Worm (Caenorhabditis elegans) whole organism, early embryonic: ENCODE results near the gene F54H5.3.

ENCODE experiments used
- B0310.2 ChIP-seq: sonication (generic microtip); optimal IDR thresholded peaks from 2 replicates; lab custom pipeline; 2016; ENCODE audit warnings: mild to moderate bottlenecking, missing genetic modification characterization, missing compliant biosample characterization
- aly-1 ChIP-seq: sonication (generic microtip); optimal IDR thresholded peaks from 2 replicates; lab custom pipeline; 2016; ENCODE audit warnings: missing genetic modification characterization, missing compliant biosample characterization
- ama-1 ChIP-seq: fragments of 150-350 bp; optimal IDR thresholded peaks from 2 replicates; lab custom pipeline; 2014
- ceh-13 ChIP-seq: fragments of 200-800 bp; sonication (Bioruptor generic); optimal IDR thresholded peaks from 2 replicates; lab custom pipeline; 2018; ENCODE audit warnings: mild to moderate bottlenecking, missing genetic modification characterization, missing compliant biosample characterization
- ets-7 ChIP-seq: sonication (generic microtip); optimal IDR thresholded peaks from 2 replicates; lab custom pipeline; 2016; ENCODE audit warnings: missing genotype, missing genetic modification characterization, missing compliant biosample characterization
- flt-1 ChIP-seq: fragments of 200-800 bp; sonication (Bioruptor generic); IDR thresholded peaks from 2 replicates; pipeline ENCODE4 v1.3.6; 2022; ENCODE audit warnings: missing genetic modification characterization, missing compliant biosample characterization
- hmbx-1 ChIP-seq: sonication (generic microtip); optimal IDR thresholded peaks from 2 replicates; lab custom pipeline; 2016; ENCODE audit warnings: mild to moderate bottlenecking, missing genetic modification characterization, missing compliant biosample characterization
- hmg-4 ChIP-seq: fragments of 200-800 bp; sonication (Bioruptor generic); optimal IDR thresholded peaks from 2 replicates; lab custom pipeline; 2018; ENCODE audit warnings: mild to moderate bottlenecking, missing genetic modification characterization, missing compliant biosample characterization
- hnd-1 ChIP-seq: sonication (generic microtip); optimal IDR thresholded peaks from 2 replicates; lab custom pipeline; 2016; ENCODE audit warnings: missing genetic modification characterization, missing compliant biosample characterization
- scrt-1 ChIP-seq: fragments of 200-800 bp; sonication (Bioruptor generic); IDR thresholded peaks from 2 replicates; pipeline ENCODE4 v1.3.6; 2022; ENCODE audit warnings: missing genetic modification characterization, missing compliant biosample characterization
- tbx-11 ChIP-seq: fragments of 200-800 bp; sonication (Bioruptor generic); IDR thresholded peaks from 2 replicates; pipeline ENCODE4 v1.3.6; 2022; ENCODE audit warnings: missing genetic modification characterization, missing compliant biosample characterization
- tbx-37 ChIP-seq: fragments of 200-800 bp; sonication (Bioruptor generic); conservative IDR thresholded peaks from 2 replicates; pipeline ENCODE4 v1.3.6; 2022; ENCODE audit warnings: missing genetic modification reagents, missing genetic modification characterization, missing compliant biosample characterization
- tra-4 ChIP-seq: sonication (generic microtip); optimal IDR thresholded peaks from 2 replicates; lab custom pipeline; 2017; ENCODE audit warnings: missing genetic modification characterization, missing compliant biosample characterization

DNA sequence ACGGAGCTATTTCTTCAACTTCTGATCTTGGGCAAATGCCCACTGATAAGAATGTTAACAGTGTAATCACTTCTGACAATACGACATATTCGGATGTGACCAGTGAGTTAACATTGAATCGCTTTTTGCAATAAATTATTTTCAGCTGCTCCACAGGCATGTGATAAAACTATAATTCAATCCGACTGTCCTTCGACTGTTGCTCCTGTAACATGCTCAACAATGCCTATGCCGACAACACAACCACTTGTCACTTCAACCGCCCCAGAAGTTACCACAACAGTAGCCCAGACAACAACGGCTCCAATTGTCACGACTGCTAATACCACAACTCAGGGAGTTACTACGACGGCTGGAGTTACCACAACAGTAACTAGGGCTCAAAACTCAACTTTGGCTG is 45.5 kb downstream of the F54H5.3 start:
- TF ChIP-seq hmg-4 (GFP tag; lab: Kevin White, UChicago) (no peak), tra-4 (tag; lab: Kevin White, UChicago) (no peak), ama-1 (no peak), flt-1 (GFP tag; lab: Robert Waterston, UW) (no peak), aly-1 (tag; lab: Kevin White, UChicago) (no peak), scrt-1 (GFP tag; lab: Robert Waterston, UW) (no peak), ets-7 (tag; lab: Kevin White, UChicago) (no peak), tbx-37 (GFP tag; lab: Robert Waterston, UW) (no peak), hmbx-1 (tag; lab: Kevin White, UChicago) (no peak), ceh-13 (GFP tag; lab: Kevin White, UChicago) (no peak), B0310.2 (tag; lab: Kevin White, UChicago) (no peak), hnd-1 (tag; lab: Kevin White, UChicago) (no peak), tbx-11 (no peak)
